Fruit fly (Drosophila melanogaster): Measurements from ENCODE around the gene CG42266.

The CG42266 gene

dm6 chr2L:16317777-16318610, 22.2 kb downstream of the CG42266 start (continued):
- peak; percentile 19; the same call in 1 of the 2 replicates for TF ChIP-seq vvl (GFP tag; IDR thresholded peaks at IDR 0.05)
- peak; percentile 44 for TF ChIP-seq YL-1 (GFP tag; optimal IDR thresholded peaks at IDR 0.05)

dm6 chr2L:16317131-16317530, 23.0 kb downstream of the CG42266 start:
- no peak for TF ChIP-seq tgo (GFP tag; IDR thresholded peaks at IDR 0.05)
- no peak for TF ChIP-seq chif (GFP tag; optimal IDR thresholded peaks at IDR 0.05)
- no peak for TF ChIP-seq cas (GFP tag; IDR thresholded peaks at IDR 0.05)
- no peak for TF ChIP-seq CG2678 (tag; optimal IDR thresholded peaks at IDR 0.05)
- no peak for TF ChIP-seq dmrt99B (tag; optimal IDR thresholded peaks at IDR 0.05)
- TF ChIP-seq CG1832 (GFP tag; optimal IDR thresholded peaks at IDR 0.05), result no peak
- TF ChIP-seq CG1602 (GFP tag; optimal IDR thresholded peaks at IDR 0.05), result no peak
- no peak for TF ChIP-seq Side (GFP tag; optimal IDR thresholded peaks at IDR 0.05)
- no peak for TF ChIP-seq ham (GFP tag; IDR thresholded peaks at IDR 0.05)
- no peak for TF ChIP-seq Bdp1 (GFP tag; optimal IDR thresholded peaks at IDR 0.05)
- TF ChIP-seq CG16813 (GFP tag; IDR thresholded peaks at IDR 0.05; ENCODE audit: partially characterized antibody), result no peak
- no peak for TF ChIP-seq Xbp1 (GFP tag; optimal IDR thresholded peaks at IDR 0.05)
- TF ChIP-seq Mrtf (GFP tag; IDR thresholded peaks at IDR 0.05), result no peak
- TF ChIP-seq crc (GFP tag; optimal IDR thresholded peaks at IDR 0.05), result no peak
- no peak for TF ChIP-seq ac (GFP tag; optimal IDR thresholded peaks at IDR 0.05)
- no peak for TF ChIP-seq p53 (GFP tag; optimal IDR thresholded peaks at IDR 0.05)
- no peak for TF ChIP-seq Rx (GFP tag; IDR thresholded peaks at IDR 0.05)
- TF ChIP-seq CG11398 (GFP tag; optimal IDR thresholded peaks at IDR 0.05), result no peak
- TF ChIP-seq CG16815 (GFP tag; optimal IDR thresholded peaks at IDR 0.05), result no peak
- TF ChIP-seq CG12071 (GFP tag; optimal IDR thresholded peaks at IDR 0.05), result no peak
- no peak for TF ChIP-seq CG13296 (GFP tag; optimal IDR thresholded peaks at IDR 0.05)
- TF ChIP-seq lab (GFP tag; optimal IDR thresholded peaks at IDR 0.05), result peak; percentile 1
- TF ChIP-seq HmgZ (tag; optimal IDR thresholded peaks at IDR 0.05), result no peak
- TF ChIP-seq CG16863 (GFP tag; optimal IDR thresholded peaks at IDR 0.05), result no peak
- TF ChIP-seq crol (GFP tag; IDR thresholded peaks at IDR 0.05), result 0 out of 2 replicates have a peak, but pooled peaks have one; percentile 50
- no peak for TF ChIP-seq CG9817 (tag; optimal IDR thresholded peaks at IDR 0.05)
- TF ChIP-seq yki (optimal IDR thresholded peaks at IDR 0.05), result no peak
- TF ChIP-seq lola (GFP tag; optimal IDR thresholded peaks at IDR 0.05), result no peak
- no peak for TF ChIP-seq knrl (GFP tag; IDR thresholded peaks at IDR 0.05; ENCODE audit: partially characterized antibody)
- no peak for TF ChIP-seq ewg (GFP tag; optimal IDR thresholded peaks at IDR 0.05)
- no peak for TF ChIP-seq CG1647 (GFP tag; optimal IDR thresholded peaks at IDR 0.05)
- TF ChIP-seq CG14014 (GFP tag; IDR thresholded peaks at IDR 0.05), result no peak
- TF ChIP-seq ci (GFP tag; IDR thresholded peaks at IDR 0.05), result 0 out of 3 replicates have a peak, but pooled peaks have one; percentile 23
- TF ChIP-seq Fer3 (tag; optimal IDR thresholded peaks at IDR 0.05), result no peak
- TF ChIP-seq Hey (tag; optimal IDR thresholded peaks at IDR 0.05), result no peak
- TF ChIP-seq CG12744 (GFP tag; optimal IDR thresholded peaks at IDR 0.05), result no peak
- 0 out of 2 replicates have a peak, but pooled peaks have one; percentile 16 for TF ChIP-seq HLH3B (GFP tag; IDR thresholded peaks at IDR 0.05)
- no peak for TF ChIP-seq Gug (GFP tag; IDR thresholded peaks at IDR 0.05)
- no peak for TF ChIP-seq grau (tag; optimal IDR thresholded peaks at IDR 0.05)
- no peak for TF ChIP-seq Fer2 (tag; optimal IDR thresholded peaks at IDR 0.05)
- TF ChIP-seq CG8944 (GFP tag; optimal IDR thresholded peaks at IDR 0.05), result no peak
- TF ChIP-seq Oaz (GFP tag; IDR thresholded peaks at IDR 0.05), result no peak
- TF ChIP-seq CG1024 (GFP tag; IDR thresholded peaks at IDR 0.05), result no peak
- no peak for TF ChIP-seq CG10147 (GFP tag; optimal IDR thresholded peaks at IDR 0.05)
- no peak for TF ChIP-seq CG13287 (GFP tag; IDR thresholded peaks at IDR 0.05; ENCODE audit: partially characterized antibody)
- TF ChIP-seq PHDP (tag; optimal IDR thresholded peaks at IDR 0.05), result no peak

Measured in whole organism, embryonic.